Fruit fly (Drosophila melanogaster): Measurements from ENCODE around the gene trk.

dm6 chr2L:10237725-10238446, 34.2 kb downstream of the trk start, which contains the start of gene mthl15:
- TF ChIP-seq psq (optimal IDR thresholded peaks at IDR 0.05) (no peak), pan (optimal IDR thresholded peaks at IDR 0.05) (peak; percentile 8), usp (GFP tag; optimal IDR thresholded peaks at IDR 0.05) (no peak), CG8478 (optimal IDR thresholded peaks at IDR 0.05) (no peak)
